Worm (Caenorhabditis elegans): Measurements from ENCODE around the gene sqv-7.

ce11 chrII:7002956-7003357, 9.5 kb downstream of the sqv-7 start:
- TF ChIP-seq F13H6.1 (tag; optimal IDR thresholded peaks at IDR 0.05) (no peak), pros-1 (tag; optimal IDR thresholded peaks at IDR 0.05) (no peak), dve-1 (tag; optimal IDR thresholded peaks at IDR 0.05) (no peak), Y22D7AL.16 (tag; optimal IDR thresholded peaks at IDR 0.05) (peak; percentile 13), K09A11.1 (tag; optimal IDR thresholded peaks at IDR 0.05; ENCODE audit: insufficient read depth) (no peak), C08G9.2 (tag; optimal IDR thresholded peaks at IDR 0.05) (no peak)
